Fruit fly (Drosophila melanogaster): Measurements from ENCODE around the gene Agpat4.

DNA sequence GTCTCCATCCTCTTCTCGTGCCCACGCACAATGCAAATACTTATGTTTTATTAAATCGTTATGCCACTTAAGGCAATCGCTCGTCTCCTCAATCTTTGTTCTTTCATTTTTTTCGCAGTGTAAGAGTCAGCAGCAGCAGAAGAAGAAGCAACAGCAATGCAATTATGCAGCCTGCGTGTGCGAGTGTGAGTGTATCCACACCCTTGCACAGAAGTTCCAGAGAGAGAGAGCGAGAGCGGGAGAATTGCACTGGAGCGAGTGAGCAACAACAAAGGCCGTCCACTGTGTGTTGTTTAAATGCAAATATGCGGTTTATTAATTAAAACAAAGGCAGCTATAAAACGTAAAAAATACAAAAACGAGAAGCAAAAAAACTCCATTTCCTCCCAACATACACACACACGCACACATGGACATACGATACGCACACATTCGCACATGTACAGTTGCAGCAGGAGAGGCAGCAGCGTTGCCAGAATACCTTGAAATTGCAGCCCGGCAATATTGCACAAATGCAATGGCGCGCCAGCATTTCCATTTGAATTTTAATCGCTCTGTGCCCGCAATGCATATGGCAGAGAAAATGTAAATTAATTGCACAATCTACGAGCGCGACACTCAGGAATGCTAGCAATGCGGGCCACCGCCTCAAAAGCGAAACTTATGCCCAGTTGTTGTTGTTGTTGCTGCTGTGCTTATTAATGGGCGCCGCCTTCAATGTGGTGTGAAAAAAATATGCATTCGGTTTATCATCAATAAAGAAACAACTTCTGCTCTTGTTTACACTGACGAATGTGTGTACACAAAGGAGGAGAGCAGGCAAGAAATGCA is 27.5 kb upstream of the Agpat4 start:
- TF ChIP-seq CG1621 (tag; optimal IDR thresholded peaks at IDR 0.05) (peak; percentile 37), Eip93F (GFP tag; optimal IDR thresholded peaks at IDR 0.05) (no peak), CG11762 (GFP tag; optimal IDR thresholded peaks at IDR 0.05; ENCODE audit: insufficient read depth) (peak; percentile 6), Sox102F (GFP tag; optimal IDR thresholded peaks at IDR 0.05) (peak; percentile 78), CG10669 (GFP tag; optimal IDR thresholded peaks at IDR 0.05) (peak; percentile 63)

Data from whole organism, prepupa.